Worm (Caenorhabditis elegans) whole organism, dauer: ENCODE results near the gene mat-2.

Experiments
- unc-62 ChIP-seq: sonication (generic microtip); optimal IDR thresholded peaks from 2 replicates; lab custom pipeline; 2017; ENCODE audit warnings: missing biosample characterization, missing genetic modification reagents, missing genetic modification characterization

mat-2 gene

ce11 chrII:11112419-11112818 is at the start of gene mat-2:
Gene mat-2, plus strand, starts transcription at chrII:11112719.
- no peak for TF ChIP-seq unc-62 (GFP tag; lab: Kevin White, UChicago)

ce11 chrII:11064191-11064695 is 48.3 kb upstream of the mat-2 start:
- no peak for TF ChIP-seq unc-62 (GFP tag; lab: Kevin White, UChicago)

DNA sequence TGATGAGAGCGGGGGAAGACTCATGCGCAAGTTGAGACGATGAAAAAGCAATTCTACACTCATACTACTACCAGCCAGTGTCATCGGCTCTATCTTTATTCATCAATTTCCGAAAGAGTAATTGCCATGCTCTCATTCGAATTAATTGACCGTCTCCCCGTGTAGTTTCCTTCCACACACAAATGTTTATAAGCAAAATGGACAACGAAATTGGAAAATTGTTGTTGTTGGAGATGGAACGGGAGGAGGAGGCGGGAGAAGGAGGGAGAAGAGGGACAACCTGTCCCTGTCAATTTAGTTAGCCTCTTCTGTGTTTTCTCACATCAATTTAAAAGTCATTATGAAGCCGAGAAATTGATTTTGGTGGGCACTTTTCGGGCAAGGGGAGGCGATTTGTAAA is 40.0 kb upstream of the mat-2 start:
- no peak for TF ChIP-seq unc-62 (GFP tag; lab: Kevin White, UChicago)

DNA sequence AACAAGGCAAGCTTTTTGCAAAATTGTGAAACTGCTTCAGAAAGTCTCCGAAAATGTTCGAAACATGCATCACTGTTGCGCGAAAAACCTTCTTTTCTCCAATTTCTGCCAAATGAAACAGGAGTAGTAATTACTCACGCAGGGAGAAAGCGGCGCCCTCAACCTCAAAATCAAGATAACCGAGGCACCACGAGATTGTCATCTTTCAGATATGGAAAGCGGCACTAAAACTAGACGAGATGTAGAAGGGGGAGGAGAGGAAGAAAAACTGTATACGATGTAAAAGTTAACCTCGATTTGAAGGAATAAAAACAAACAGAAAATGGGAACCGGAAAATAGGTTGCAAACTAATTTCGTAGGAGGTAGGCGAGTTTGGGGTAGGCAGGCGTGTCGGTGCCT is 36.0 kb upstream of the mat-2 start:
- no peak for TF ChIP-seq unc-62 (GFP tag; lab: Kevin White, UChicago)

- no peak for TF ChIP-seq unc-62 (GFP tag; lab: Kevin White, UChicago)
These were observed 25.7 kb upstream of the mat-2 start for ce11 chrII:11086770-11087169.

DNA sequence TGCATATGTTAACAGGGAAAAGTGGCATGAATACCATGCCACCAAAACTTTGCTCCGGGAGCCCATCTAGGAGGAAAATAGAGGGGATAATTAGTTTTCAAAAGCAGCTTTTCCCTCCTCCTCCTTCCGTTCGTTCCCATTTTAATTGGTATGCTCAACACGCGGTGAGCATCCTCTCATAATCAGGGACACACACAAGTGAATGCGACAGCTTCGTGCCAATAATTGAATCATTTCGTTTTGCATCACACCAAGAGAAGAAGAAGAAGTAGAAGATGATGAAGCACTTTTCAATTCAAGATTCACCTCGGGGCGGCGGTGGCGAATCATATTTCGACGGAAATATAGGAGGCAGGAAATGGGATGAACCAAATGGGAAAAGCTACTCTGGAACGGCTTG is 24.4 kb upstream of the mat-2 start:
- TF ChIP-seq unc-62 (GFP tag; lab: Kevin White, UChicago), result no peak

DNA sequence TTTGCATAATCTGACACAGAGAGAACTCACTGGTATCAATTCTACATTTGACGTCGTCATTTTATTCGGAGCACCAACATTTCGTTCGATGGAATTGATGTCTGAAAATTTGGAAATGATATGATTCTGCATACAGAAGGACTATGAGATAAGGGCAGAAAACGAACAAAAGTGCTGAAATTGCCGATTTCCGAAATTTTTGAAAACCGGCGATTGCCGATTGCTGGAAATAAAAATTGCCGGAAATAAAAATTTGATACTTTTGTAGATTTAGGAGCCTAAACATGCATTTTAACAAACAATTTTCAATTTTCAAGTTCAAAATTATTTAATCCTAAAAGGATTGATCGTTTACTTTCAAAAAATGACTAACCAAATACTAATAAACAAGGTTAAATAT is 23.2 kb upstream of the mat-2 start, which contains the start of gene unc-53:
Gene unc-53 (minus strand): TSS at position 101 of the 400 bp plus-strand sequence.
- TF ChIP-seq unc-62 (GFP tag; lab: Kevin White, UChicago), result no peak

DNA sequence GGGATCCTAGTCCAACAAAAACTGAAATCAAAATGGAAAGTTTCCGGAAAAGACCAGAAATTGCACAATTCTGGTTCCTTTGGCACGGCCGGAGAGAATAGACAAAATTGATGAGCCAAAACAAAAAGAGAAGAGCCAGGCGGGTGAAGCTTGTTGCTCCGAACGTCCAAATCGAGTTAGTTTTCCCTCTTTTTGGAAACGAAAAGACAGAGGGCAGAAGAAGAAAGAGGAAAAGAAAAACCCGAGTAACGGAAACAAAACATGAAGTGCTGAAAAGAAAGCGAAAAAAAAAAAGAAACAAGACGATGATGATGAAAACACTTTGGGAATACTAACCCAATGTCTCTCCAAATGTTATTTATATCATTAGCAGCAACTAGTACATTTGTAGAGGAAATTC is 20.9 kb upstream of the mat-2 start:
- no peak for TF ChIP-seq unc-62 (GFP tag; lab: Kevin White, UChicago)

DNA sequence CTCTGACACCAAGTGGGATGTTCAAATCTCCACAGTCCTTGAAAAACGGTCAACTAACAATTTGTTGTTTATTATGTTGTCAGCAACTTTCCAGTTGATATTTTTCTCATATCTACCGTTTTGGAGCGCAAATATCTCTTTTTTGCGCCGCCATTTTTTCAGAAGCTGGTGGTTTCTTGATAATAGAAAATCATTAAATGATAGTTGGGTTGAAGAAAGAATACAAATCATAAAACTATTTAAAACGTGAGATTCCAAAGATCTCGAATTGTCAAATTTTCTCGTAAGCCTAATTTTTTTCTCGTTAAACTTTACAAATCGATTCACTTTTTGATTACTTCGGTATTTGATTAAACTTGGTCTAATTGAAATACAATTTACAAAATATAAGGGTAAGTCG is 20.1 kb upstream of the mat-2 start, which contains the start of gene rpl-42:
Gene rpl-42 (plus strand): TSS at position 301 of the 400 bp plus-strand sequence.
- TF ChIP-seq unc-62 (GFP tag; lab: Kevin White, UChicago), result no peak

ce11 chrII:11094431-11094830 is 18.1 kb upstream of the mat-2 start:
- no peak for TF ChIP-seq unc-62 (GFP tag; lab: Kevin White, UChicago)

DNA sequence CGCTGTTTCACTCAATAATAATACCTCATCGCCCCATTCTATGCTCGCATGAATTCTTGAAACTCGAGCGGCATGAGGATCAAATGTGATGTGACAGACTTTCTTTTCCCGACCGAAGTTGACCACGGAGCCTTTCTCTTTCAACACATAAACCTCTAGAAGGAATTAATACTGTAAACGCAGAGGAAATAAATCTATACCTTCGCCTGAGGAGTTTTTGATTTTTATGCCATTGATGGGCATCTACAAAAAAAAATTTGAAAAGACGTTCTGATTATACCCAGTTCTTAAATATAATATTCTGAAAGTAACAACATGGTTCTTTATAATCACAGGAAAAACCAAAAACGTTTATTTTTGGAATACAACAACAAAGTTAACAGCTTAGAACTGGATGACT is 16.3 kb upstream of the mat-2 start, which contains the start of gene nbs-1:
Gene nbs-1 (minus strand): TSS at position 246 of the 400 bp plus-strand sequence.
- no peak for TF ChIP-seq unc-62 (GFP tag; lab: Kevin White, UChicago)

- TF ChIP-seq unc-62 (GFP tag; lab: Kevin White, UChicago), result no peak
These were observed 15.2 kb upstream of the mat-2 start, which contains the start of the genes rpl-36.A and nuo-1 for ce11 chrII:11097154-11097887. Gene rpl-36.A, minus strand, starts transcription at chrII:11097204. Gene nuo-1, plus strand, starts transcription at chrII:11097837.

DNA sequence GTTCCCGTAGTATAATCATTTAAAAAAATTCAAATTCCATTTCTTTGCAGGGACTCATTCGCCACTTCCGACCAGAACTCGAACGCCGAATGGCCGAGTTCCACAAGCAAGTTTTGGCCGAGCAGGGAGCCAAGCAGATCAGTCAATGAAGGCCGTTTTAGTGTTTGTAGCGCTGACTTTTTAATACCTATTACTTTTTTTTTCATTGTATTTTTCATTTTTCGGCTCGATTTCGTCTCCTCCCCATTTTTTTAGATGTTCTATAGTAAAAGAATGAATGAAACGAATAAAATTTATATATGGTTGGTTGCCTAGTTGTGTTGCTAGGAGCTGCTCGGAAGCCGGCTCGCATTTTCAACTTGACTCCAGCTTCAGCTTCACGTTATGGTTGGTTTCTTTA is 12.7 kb upstream of the mat-2 start, which contains the start of gene C09H10.4:
Gene C09H10.4 (plus strand): TSS at position 301 of the 400 bp plus-strand sequence.
- no peak for TF ChIP-seq unc-62 (GFP tag; lab: Kevin White, UChicago)

DNA sequence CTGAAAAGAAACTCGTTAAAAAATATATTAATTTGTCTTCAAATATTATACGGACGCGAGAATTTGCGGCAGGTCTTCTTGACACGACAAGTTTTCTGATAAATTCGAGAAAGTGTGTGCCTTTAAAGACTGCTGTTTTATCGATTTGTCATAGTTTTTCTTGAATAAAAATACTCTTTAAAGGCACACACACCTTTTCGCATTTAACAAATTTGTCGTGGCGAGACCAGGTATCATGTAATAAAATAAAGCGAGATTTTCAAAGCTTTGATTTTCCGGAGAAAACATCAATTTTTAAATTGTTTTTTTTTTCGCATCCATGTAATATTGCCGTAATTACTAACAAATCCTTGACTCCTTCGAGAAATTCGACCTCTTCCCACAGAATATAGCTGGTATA is 11.3 kb upstream of the mat-2 start:
- TF ChIP-seq unc-62 (GFP tag; lab: Kevin White, UChicago), result no peak

- TF ChIP-seq unc-62 (GFP tag; lab: Kevin White, UChicago), result no peak
These were observed 9.5 kb upstream of the mat-2 start for ce11 chrII:11103052-11103451.

DNA sequence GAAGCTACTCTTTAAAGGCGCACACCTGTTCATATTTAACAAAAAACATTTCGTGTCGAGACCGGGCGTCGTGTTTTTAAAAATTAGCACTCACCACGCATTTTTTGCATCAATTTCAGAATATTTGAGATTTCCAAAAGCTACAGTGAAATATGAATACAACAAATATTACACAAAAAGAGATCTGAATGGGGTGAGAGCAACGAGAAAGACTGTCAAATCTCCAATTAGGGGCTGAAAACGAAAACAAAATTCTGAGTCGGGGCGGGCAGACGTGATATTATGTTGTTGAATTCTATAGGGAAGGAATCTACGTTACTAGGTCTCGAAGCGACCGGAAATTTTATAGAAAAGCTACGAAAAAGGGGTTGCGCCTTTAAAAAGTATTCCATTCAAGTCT is 8.9 kb upstream of the mat-2 start, which contains the start of gene C09H10.5:
Gene C09H10.5 (minus strand): TSS at position 101 of the 400 bp plus-strand sequence.
- TF ChIP-seq unc-62 (GFP tag; lab: Kevin White, UChicago), result no peak

ce11 chrII:11104162-11104561 is 8.4 kb upstream of the mat-2 start, which contains the start of gene C09H10.9:
Gene C09H10.9, plus strand, starts transcription at chrII:11104462.
- TF ChIP-seq unc-62 (GFP tag; lab: Kevin White, UChicago), result no peak
